Worm (Caenorhabditis elegans): Measurements from ENCODE around the gene lron-4.

DNA sequence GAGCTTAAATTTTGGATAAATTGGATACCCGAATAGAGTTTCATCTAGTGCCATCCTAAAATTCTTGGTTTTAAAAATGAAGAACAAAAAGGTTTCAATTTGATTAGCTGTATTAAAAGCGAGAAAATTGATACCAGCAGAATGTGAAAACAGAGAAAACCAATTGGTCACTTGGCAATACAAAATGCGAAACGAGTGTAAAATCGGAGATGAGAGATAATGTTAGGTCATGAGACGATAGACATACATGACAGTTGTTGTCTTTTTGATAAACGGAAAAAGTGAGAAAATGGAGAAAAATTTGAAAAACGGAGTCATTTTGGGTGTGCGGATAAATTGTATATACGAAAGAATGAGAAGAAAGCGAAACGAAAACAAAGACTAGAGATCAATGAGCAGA lies 7.0 kb downstream of the lron-4 start, which contains the start of gene sfxn-5:
- no peak for TF ChIP-seq ama-1 (optimal IDR thresholded peaks at IDR 0.05)
- no peak for TF ChIP-seq B0310.2 (tag; optimal IDR thresholded peaks at IDR 0.05)
- no peak for TF ChIP-seq scrt-1 (GFP tag; IDR thresholded peaks at IDR 0.05)
- no peak for TF ChIP-seq flt-1 (GFP tag; IDR thresholded peaks at IDR 0.05)
- no peak for TF ChIP-seq ceh-36 (tag; optimal IDR thresholded peaks at IDR 0.05)
- TF ChIP-seq F13C5.2 (tag; optimal IDR thresholded peaks at IDR 0.05) = no peak
- TF ChIP-seq hmg-4 (GFP tag; optimal IDR thresholded peaks at IDR 0.05) = no peak
- no peak for TF ChIP-seq ceh-13 (GFP tag; optimal IDR thresholded peaks at IDR 0.05)
